Worm (Caenorhabditis elegans): ENCODE measurements around the gene T04A6.3.

DNA sequence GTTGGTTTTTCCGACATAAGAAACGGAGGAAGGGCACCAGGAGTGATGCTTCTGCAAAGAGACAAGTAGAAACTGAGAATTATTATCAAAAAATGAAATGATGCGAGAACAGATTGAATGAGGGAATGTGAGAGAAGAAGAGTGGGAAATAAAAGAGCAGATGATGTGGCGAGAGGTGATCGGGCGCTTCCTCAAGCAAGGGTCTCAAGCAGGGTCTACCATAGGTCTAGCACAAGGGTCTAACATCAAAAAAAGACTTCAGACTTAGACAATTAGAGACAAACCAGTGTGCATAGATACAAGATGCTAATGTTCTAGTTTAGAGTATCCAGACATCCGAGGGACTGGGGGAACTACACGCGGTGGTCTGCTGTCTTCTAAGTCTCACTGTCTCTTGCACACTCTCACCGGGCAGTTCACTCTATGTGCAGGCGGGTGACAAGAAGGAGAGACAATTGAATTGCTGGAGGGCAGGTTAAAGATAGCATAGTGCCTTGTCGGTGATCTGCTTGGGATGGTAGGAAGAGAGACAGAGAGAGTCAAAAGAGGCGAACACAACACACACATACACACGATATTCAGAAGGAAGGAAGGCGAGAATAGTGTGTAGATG is 37.9 kb downstream of the T04A6.3 start, which contains the start of gene R13A5.7:
- peak in 1 of 2 experiments; percentile 89 for TF ChIP-seq mdl-1 (tag; optimal IDR thresholded peaks at IDR 0.05)
- no peak for TF ChIP-seq grh-1 (GFP tag; IDR thresholded peaks at IDR 0.05)
- TF ChIP-seq unc-62 (GFP tag; optimal IDR thresholded peaks at IDR 0.05), result no peak
- TF ChIP-seq nhr-76 (tag; optimal IDR thresholded peaks at IDR 0.05), result no peak

All from whole organism, L1 larva.